Fruit fly (Drosophila melanogaster): ENCODE measurements around the gene CG16986.
A peak's percentile ranks its signal among the peaks of the same experiment; 100 is the strongest.

The CG16986 gene

DNA sequence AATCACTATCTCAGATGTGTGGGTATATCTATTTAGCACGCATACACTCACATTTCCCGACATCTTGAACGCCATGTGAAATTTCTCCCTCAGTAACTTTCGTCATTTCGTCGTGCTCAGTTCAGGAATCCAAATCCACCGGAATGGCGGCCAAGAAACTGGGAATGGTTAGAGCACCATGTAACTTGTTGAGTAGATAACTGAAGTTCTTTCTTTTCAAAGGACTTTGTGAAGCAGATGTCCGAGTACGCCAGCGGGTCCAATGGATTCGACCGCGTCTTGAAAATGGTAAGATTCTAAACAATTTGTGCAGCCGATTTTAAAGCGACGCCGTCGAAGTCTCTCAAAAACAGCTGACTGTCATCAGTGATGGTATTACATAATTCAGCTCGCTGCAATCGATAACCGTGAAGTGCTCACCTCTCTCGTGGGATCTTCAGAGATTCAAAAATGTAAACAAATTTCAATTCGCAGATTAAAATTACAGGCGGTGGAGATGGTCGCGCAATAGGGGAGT, 859 bp upstream of the CG16986 start, which contains the start of the genes CG16985 and CG12182:
CG16985 (plus strand) TSS at position 84 of the 517 bp plus-strand sequence.
CG12182 (minus strand) TSS at position 366 of the 517 bp plus-strand sequence.
- no peak for TF ChIP-seq ttk (optimal IDR thresholded peaks at IDR 0.05)
- TF ChIP-seq h (optimal IDR thresholded peaks at IDR 0.05): no peak
- TF ChIP-seq insv (optimal IDR thresholded peaks at IDR 0.05): no peak

- TF ChIP-seq psq (optimal IDR thresholded peaks at IDR 0.05): no peak
- TF ChIP-seq Myc (optimal IDR thresholded peaks at IDR 0.05): no peak
- TF ChIP-seq Sin3A (optimal IDR thresholded peaks at IDR 0.05): no peak
- TF ChIP-seq insv (optimal IDR thresholded peaks at IDR 0.05): no peak
- no peak for TF ChIP-seq h (optimal IDR thresholded peaks at IDR 0.05)
- TF ChIP-seq ttk (optimal IDR thresholded peaks at IDR 0.05): no peak
Observed at dm6 chr3L:2608825-2609224, 8.7 kb downstream of the CG16986 start.

DNA sequence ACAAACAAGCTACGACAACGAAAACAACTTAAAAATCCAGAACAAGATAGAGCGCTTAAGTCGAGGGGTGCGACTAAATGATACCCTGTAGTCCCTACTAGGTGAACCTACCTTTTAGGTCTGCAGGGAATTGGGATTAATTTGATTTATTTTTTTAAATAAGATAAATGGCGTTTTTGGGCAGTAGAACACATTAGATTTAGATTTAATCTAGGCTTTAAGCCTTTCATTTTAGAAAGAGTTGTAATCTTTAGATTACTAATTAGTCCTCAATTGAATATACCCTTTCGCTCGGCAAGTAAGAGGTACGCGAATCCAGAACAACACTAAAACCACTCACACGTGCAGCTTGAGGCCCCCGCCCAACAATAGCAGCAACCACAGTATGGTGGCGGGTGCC, 14.1 kb downstream of the CG16986 start:
- TF ChIP-seq ttk (optimal IDR thresholded peaks at IDR 0.05) (no peak), h (optimal IDR thresholded peaks at IDR 0.05) (no peak)

- TF ChIP-seq Myc (optimal IDR thresholded peaks at IDR 0.05): no peak
- no peak for TF ChIP-seq psq (optimal IDR thresholded peaks at IDR 0.05)
- no peak for TF ChIP-seq insv (optimal IDR thresholded peaks at IDR 0.05)
- no peak for TF ChIP-seq ttk (optimal IDR thresholded peaks at IDR 0.05)
- TF ChIP-seq h (optimal IDR thresholded peaks at IDR 0.05): no peak
- no peak for TF ChIP-seq Sin3A (optimal IDR thresholded peaks at IDR 0.05)
Observed at dm6 chr3L:2629964-2630363, 29.8 kb downstream of the CG16986 start, which contains the start of gene Pxn. Pxn (minus strand) TSS chr3L:2630064.

DNA sequence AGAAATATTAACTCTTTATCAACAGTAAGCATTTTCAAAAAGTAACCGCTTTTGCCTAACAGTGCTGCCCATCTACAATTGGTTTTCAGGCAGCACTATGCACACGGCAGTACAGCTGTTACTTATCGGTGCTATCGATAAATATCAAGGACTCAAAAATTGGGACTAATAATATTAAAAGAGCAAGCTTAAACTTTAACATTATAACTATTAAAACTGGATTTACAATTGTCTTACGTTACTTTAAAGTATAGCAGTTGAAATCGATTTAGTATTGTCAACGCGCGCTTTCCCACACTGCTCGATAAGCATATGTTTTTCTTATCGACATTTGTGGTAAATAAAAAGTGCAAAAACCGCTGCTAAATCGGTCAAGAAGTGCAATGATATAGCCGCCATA, 31.3 kb downstream of the CG16986 start, which contains the start of the genes CG42245 and MEP-1:
CG42245 (plus strand) TSS at position 310 of the 400 bp plus-strand sequence.
MEP-1 (plus strand) TSS at position 310 of the 400 bp plus-strand sequence.
- TF ChIP-seq insv (optimal IDR thresholded peaks at IDR 0.05): no peak
- TF ChIP-seq h (optimal IDR thresholded peaks at IDR 0.05): no peak
- no peak for TF ChIP-seq Myc (optimal IDR thresholded peaks at IDR 0.05)
- TF ChIP-seq ttk (optimal IDR thresholded peaks at IDR 0.05): no peak
- no peak for TF ChIP-seq Sin3A (optimal IDR thresholded peaks at IDR 0.05)
- no peak for TF ChIP-seq psq (optimal IDR thresholded peaks at IDR 0.05)

dm6 chr3L:2632048-2632762, 32.1 kb downstream of the CG16986 start:
- no peak for TF ChIP-seq h (optimal IDR thresholded peaks at IDR 0.05)
- no peak for TF ChIP-seq Myc (optimal IDR thresholded peaks at IDR 0.05)

- TF ChIP-seq ttk (optimal IDR thresholded peaks at IDR 0.05) (peak; percentile 32), insv (optimal IDR thresholded peaks at IDR 0.05) (no peak), psq (optimal IDR thresholded peaks at IDR 0.05) (peak; percentile 43)
Observed at dm6 chr3L:2632763-2633100, 32.6 kb downstream of the CG16986 start.

dm6 chr3L:2634929-2635799, 35.0 kb downstream of the CG16986 start:
- TF ChIP-seq psq (optimal IDR thresholded peaks at IDR 0.05) (peak; percentile 98), insv (optimal IDR thresholded peaks at IDR 0.05) (no peak), Sin3A (optimal IDR thresholded peaks at IDR 0.05) (no peak), h (optimal IDR thresholded peaks at IDR 0.05) (no peak), Myc (optimal IDR thresholded peaks at IDR 0.05) (no peak)

DNA sequence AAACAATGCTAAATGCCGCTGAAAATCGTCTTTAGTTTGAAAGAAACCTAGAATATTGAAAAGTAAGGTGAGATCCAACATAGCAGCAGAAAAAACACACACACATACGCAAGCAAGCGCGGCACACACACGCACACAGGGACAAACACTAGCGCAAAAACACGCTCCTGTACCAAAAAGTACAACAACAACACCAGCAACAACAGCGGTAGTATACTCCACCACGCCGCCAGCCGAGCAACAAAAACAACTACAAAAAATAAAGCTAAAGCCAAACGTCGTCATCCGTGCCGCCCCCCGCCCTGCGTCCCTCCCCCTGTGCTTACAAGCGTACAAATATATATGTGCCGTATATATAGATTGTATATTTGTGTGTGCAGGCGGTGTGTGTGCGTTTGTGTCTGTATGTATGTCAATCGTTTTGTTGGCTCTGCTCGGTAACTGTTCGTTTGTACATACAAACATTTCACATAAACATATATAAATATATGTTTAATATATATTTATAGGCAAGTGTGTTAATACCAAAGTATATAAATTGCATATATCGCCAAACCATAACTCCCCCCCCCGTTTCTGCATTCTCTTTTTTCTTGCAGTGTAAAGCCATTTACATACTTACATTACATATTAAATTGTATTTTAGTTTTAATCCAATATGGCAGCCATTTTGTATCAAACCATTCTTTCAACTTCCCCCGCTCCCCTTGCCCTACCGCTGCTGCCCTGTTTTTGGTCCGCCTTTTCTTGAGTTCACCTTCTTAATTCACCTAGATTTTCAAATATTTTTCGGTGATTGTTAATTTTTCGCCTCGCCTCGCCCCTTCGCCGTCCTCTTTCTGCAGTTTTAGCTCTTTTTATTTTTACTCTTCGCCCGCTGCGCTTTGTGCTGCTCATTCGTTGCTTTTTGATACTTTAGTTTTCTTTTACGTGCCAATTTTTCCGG, 36.2 kb downstream of the CG16986 start:
- TF ChIP-seq Sin3A (optimal IDR thresholded peaks at IDR 0.05) (no peak), h (optimal IDR thresholded peaks at IDR 0.05) (no peak), Myc (optimal IDR thresholded peaks at IDR 0.05) (no peak), psq (optimal IDR thresholded peaks at IDR 0.05) (peak; percentile 71), ttk (optimal IDR thresholded peaks at IDR 0.05) (no peak)

DNA sequence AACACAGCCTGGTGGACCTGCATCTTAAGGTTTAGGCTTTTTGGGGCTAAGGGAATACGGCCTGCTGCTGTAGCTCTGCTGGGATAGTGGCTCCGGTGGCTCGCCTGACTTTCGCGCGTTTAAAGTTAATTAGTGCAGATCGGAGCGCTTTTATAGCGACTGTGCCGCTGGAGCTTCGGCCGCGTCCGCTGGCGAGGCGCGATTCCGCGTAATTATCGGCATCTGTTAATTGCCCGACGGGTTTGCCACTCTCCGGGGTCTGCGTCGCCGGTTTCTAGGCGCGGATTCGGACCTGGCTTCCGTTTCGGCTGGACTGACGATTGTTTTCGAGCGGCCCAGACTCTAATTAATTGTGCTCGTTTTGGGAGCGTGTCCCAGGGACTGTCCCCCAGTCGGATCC, 43.2 kb downstream of the CG16986 start, which contains the start of gene CG14949:
CG14949 (minus strand) TSS at position 101 of the 400 bp plus-strand sequence.
- TF ChIP-seq psq (optimal IDR thresholded peaks at IDR 0.05) (no peak), h (optimal IDR thresholded peaks at IDR 0.05) (no peak)

- TF ChIP-seq ttk (optimal IDR thresholded peaks at IDR 0.05): no peak
- no peak for TF ChIP-seq Sin3A (optimal IDR thresholded peaks at IDR 0.05)
- TF ChIP-seq Myc (optimal IDR thresholded peaks at IDR 0.05): no peak
- no peak for TF ChIP-seq psq (optimal IDR thresholded peaks at IDR 0.05)
- TF ChIP-seq insv (optimal IDR thresholded peaks at IDR 0.05): no peak
- no peak for TF ChIP-seq h (optimal IDR thresholded peaks at IDR 0.05)
Observed at dm6 chr3L:2645068-2645467, 44.9 kb downstream of the CG16986 start, which contains the start of gene CG1143. CG1143 (plus strand) TSS chr3L:2645368.
